Fruit fly (Drosophila melanogaster) ovary, adult (tissue): ENCODE data around the gene Oat.

Experiments
- CG17801 ChIP-seq: fragments of 200-800 bp; optimal IDR thresholded peaks from 2 replicates; lab custom pipeline; 2019; ENCODE audit warnings: missing biosample characterization, mild to moderate bottlenecking, missing genetic modification characterization, moderate library complexity; ENCODE audit not compliant: partially characterized antibody

Gene Oat

DNA sequence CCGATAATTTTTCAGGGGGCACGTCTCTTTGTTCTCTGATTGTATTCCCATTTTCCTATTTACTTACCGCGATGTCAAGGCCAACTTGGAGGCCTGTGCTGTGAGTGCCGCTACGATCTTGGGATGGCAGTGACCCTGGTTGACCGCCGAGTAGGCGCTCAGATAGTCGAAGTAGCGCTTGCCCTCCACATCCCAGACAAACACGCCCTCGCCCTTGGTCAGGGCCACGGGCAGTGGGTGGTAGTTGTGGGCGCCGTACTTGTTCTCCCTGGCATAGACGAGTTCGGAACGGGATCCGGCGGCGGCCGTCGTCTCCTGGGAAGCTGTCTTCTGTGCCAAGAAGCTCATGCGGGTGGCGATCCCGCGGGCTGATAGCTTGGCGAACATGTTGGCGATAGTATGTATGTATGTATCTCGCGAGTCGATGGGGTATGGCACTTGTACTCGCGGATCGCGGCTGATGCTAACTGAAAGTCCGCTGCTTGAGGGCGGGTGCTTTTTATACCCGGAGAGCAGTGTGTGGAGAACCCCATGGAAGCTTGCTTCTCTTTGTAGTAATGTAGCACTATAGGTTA lies at the start of gene Oat:
Gene Oat, minus strand, starts transcription at position 478 of the 575 bp plus-strand sequence.
- TF ChIP-seq CG17801 = no peak

DNA sequence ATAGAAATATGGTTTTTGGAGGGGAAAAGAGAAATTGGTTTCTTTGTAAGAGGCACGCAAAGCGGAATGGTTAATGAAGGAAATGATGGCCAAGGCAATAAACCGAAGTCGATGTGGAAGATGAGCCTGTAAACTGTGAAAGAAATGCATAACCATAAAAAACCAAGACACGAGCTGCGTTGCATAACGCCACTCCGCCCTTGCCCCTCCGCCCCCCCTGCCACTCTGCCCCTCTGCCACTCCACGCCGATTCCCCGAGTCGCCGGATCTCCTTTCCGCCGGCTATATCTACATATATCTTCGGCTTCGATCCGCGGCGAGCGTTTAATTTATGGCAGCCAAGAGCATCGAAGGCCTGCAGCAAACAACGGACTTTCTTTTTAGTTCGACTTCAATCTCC lies 49.0 kb upstream of the Oat start:
- TF ChIP-seq CG17801 = no peak

DNA sequence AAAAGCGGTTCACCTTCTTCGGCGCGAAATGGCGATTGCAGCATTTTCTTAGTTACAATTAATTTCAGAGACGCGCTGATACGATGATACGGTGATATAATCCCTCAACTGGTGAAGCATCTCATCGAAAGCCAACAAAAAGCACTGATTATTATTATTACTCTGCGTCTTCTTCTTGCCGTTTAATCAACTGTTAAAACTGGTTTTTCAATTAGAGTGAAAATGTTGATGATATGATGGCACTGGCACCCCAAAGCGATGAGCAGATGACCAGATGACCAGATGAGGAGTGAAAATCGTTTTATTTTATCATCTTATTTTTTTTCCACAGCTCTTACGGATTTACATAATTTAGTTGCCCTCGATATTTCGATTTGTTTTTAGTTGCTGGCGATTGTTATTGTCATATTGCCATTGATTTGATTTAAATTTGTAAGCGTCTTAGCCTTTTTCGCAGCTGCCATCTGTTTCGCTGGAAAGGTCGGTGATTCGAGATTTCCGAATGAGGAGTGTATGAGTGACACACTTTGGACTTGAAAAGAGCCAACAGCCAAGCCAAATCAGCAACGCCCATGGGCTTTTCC lies 47.8 kb upstream of the Oat start:
- no peak for TF ChIP-seq CG17801

DNA sequence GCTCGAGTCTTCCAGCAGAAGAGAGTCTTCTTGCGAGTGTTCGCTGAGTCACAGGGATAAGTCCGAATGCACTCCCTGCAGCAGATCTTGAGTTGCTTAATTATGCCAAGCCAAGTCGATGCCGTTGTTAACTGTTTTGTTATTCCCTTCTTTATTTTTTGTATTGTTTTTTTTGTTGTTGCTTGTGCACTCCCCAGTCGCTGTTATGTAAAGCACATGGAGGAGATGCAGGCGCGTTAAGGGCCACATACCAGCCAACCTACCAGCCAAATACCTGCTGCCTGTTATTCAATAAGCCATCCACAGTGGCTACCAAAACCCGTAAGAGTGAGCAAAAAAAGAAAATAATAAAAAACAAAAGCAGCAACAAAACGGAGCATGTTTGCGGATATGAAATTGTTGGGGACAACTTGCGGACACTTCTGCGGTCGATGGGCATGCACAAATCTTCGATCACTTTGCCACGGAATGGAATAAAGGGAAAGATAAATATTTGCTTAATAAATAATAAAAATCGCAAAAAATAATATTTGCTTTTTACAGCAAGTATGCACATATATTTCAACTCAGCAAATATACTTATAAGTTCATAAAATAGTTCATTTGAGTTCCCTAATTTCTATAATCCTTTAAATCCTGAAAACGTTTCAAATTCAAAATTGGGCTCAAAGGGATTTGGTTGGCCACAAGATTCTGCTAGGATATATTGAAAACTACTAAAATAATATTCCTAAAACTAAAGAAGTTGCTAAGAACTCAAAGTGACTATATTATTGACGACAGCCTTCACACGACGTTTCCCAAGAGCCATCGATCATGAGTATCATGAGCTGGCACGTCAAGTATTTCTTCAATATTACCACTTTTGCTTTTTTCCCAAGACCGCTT lies 46.7 kb upstream of the Oat start:
- no peak for TF ChIP-seq CG17801

DNA sequence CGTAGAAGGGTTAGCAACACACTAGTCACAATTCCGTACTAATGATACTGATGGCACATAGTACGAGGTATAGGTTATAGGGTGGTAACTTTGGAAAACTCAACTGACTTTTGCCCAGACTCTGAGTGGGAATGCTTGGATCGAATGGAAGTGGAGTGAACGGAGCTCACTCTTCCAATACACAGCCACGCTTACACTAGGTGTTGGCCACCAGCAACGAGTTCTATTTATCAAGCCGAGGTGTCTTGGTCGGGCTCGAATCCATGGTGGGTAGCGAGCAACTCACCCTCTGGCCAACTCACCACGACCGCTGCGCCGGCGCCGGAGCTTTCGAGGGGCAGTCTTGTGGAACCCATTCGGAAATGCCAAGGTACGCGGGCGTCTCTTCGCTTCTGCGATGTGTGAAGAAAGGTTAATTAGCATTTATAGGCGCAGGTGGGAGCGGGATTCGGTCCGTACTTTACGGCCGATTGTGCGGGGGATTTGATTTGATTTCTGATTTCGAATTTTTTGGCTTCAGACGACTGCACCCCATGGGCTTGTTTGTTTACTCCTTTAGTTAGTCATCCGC lies 45.5 kb upstream of the Oat start, which contains the start of gene verm:
Gene verm, minus strand, starts transcription at position 204 of the 571 bp plus-strand sequence.
- no peak for TF ChIP-seq CG17801

DNA sequence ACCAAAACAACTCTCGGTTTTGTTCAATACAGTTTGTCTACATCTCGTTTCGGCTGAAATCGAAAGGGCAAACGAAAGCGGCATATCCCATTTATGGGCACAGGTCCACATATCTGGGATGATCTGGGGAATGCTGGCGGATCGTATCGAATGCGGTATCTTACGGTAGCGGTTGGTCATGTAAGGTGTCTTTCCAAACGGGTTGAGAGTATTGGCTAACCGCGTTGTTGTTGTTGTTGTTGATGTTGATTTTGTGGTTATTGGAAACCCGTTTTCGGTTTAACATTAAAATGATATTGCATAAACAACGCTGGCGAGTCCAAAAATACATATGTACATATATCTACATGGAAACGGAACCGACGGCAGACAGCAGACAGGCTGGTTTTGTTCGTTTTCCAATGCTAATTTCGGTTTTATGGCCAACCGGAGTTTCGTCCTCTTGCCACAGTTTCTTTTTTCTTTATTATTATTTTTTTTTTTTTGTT lies 44.5 kb upstream of the Oat start:
- TF ChIP-seq CG17801 = no peak

DNA sequence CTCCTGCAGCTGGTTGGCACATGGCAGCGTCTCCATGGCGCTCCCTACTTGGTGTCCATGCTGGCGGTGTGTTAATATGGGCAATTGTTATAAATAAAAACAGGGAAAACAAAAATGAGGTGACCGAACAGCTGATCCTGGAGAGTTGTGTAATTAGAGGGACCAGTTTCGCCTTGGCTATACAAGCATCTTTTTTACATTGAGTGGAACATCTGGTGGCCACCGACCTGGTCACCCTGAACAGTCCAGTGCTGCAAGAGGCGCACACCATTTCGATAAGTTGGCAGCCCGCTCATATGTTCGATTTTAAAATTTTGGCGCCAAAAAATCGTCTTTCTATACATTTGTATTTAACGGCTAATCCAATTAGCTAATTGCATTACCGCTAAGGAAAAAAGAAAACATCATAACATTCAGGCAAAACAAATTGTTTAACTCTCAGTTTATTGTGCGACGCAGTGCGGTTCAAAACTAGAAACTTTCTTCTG lies 37.6 kb upstream of the Oat start, which contains the start of the genes CG8765 and Gbeta76C:
Gene CG8765, minus strand, starts transcription at position 154 of the 488 bp plus-strand sequence.
Gene Gbeta76C, plus strand, starts transcription at position 438 of the 488 bp plus-strand sequence.
- peak; percentile 20 for TF ChIP-seq CG17801

DNA sequence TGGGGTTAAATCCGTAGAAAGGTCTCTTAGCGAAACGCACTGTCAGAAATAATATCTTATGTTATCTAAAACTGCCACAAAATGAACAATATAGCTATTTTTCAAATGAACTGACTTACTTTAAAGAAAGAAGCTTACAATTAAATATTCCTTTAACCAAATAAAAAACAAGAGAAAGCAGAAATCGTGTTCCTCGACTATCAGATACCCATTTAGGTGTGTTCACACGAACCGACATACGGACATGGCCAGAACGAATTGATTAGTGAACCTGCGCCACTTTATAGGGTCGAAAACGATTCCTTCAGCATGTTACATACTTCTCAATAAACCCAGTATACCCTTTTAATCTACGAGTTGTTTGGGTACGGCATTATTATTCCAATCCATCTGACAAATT lies 33.9 kb upstream of the Oat start:
- TF ChIP-seq CG17801 = no peak

DNA sequence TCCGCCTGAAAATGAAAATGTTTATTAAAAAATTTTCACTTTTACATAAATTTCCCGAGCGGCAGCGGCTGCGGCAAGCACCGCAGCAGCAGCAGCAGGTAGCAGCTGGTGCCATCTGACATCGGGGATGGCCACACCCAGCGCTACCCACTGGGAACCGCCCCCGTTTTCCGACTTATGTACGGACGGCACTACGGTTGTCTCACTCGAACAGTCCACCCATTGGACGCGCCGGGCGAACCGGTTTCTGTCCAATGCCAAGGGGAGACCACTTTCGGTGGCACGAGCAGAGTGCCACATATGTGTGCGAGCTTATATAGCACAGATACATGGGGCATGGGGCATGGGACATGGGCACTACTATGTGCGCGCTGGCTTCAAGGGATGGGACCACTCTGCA lies 33.3 kb upstream of the Oat start:
- no peak for TF ChIP-seq CG17801

DNA sequence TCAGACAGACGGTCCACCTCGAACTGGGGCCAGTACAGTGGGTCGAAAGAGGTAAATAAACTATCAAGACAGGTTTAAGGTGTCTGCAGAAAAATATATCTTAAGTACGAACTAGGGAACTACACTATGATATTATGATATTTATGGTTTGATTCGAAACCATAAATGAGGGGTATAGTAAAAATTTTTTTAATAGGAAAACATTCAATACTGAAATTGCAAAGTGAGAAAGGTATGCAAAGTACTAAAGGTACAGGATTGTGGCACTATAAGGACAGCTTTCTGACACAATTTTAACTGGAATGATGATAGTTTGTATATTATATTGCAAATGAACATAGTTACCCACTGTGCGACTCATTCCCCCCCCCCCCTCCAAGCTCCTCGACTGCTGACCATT lies 26.4 kb upstream of the Oat start:
- no peak for TF ChIP-seq CG17801

DNA sequence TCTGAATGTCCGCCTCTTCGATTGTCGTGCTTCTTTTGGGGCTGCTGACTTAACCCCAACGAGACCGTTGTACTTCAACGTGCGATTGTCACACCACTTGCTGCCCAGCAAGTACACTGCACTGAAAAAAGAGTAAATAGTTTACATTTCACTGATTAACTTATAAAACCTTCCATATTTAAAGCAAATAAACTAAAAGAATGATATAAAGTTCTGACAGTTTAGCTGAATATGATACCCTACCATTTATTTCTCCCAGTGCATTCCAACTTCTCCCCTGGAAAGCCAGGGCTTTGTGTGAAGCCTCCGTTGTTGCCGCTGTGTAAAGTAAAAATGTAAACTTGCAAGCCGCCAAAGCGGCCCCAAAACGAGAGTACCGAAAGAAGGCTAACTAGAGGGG lies 24.7 kb upstream of the Oat start:
- TF ChIP-seq CG17801 = no peak

DNA sequence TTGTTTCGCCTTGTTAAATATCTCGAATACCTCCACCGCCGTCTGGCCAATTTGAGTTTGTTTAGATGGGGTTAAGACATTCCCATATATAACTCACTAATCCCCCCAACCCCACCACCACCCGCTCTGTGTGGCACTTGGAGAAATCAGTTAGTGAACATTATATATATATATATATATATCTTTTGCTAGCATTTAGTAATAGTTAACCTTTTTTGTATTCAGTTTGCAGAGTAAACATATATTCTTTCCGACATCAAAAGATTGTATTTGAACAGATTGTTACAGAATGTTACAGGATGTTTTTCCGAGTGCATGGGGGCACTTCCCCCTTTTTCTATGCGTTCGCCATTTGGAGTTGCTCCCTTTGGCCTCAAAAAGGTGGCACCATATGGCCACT lies 20.8 kb upstream of the Oat start:
- TF ChIP-seq CG17801 = no peak

DNA sequence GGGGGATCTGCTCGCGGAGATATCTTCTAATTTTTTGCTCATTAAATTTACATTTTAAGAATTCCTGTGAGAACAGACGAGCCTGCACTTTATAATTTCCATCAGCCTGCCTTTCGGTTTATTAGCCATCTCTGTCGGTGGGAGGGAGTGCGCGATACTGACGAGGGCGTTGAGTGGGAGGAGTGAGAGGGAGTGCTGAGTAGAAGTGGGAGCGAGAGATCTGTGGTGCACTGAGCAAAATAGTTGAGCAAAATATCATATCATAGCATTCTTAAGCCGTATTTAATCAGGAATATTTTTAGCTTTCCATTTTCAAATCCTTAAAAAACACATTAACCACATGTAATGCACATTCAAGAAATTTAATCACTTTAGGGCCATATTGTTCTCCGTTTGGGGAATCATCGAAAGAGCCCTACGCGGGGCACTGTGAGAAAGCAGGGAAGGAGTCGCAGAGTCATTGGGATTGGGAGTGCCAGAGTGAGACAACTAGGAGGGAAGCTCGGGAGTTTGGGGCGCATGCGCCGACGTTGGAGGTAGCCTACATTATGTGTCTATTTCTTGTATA lies 15.5 kb upstream of the Oat start:
- TF ChIP-seq CG17801 = no peak

DNA sequence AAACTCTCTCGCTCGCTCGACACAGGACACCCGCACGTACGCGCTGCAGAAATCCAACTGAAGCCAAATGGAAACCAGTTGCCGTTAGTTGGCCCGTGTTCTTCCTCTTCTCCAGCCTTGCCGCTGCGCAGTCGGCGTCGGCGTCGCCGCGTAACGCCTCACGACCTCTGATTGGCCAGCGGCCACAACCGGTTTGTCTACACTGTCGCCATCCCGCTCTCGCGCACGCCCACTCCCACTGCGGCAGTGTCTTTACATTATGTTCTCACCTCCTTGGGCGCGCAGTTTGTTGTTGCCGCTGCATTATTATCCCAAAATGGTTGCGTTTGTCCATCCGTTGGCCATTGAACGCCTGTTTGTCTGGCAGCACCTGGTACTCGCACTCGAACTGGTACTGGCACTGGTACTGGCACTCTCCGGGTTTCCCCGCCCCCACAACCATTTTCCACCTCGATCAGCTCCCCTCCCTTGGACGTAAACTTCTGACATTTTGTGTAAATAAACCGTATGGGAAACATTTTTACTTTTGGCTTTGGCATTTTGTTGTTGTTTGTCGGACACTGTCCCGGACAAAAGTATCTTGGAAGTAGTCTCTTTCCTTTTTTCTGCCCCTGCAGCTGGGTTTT lies 14.1 kb upstream of the Oat start, which contains the start of gene tey:
Gene tey, minus strand, starts transcription at position 500 of the 626 bp plus-strand sequence.
- TF ChIP-seq CG17801 = no peak

DNA sequence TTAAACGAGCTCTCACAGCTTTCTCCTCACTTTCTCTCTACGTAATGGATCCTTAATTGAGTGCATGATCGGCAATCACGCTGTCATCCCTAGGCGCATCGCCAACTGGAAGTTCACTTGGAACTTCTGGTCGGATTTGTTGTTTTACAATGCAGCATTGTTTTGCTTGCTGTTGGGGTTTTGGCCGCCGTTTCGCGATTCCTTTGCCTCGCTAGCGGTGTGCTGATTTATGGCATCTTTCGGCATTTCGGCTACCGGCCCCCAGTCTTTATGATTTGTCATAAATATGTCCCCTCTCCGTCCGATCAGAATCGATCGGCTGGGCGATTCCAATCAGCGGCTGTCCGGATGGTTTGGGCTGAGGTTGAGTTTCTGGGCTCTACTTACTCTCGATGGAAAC lies 13.2 kb upstream of the Oat start:
- TF ChIP-seq CG17801 = no peak

DNA sequence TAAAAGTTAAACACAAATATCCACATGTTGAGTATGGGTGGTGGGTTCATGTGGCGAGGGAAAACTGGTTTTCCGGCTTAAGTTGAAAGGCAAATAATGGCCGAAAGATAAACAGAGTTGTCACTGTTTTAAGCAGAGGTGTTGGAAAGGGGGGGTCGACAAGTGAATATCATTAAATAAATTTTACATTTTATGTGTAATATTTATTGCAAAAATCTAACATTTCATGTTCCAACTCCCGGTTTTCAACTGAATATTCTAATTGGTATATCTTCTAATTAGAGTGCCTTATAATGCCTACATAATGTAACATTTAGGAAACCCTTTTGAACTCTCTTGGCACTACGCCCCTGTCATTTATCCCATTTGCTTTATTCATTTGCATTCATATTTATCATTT lies 6.3 kb upstream of the Oat start:
- TF ChIP-seq CG17801 = no peak
